Worm (Caenorhabditis elegans): ENCODE measurements around the gene pnn-1.

ce11 chrV:13020638-13021037 is 49.7 kb downstream of the pnn-1 start:
- TF ChIP-seq fkh-10 (GFP tag; optimal IDR thresholded peaks at IDR 0.05): no peak
- no peak for TF ChIP-seq pax-1 (tag; optimal IDR thresholded peaks at IDR 0.05)
- TF ChIP-seq hlh-13 (GFP tag; optimal IDR thresholded peaks at IDR 0.05): no peak
- no peak for TF ChIP-seq ceh-19 (GFP tag; optimal IDR thresholded peaks at IDR 0.05)
- no peak for TF ChIP-seq unc-3 (GFP tag; conservative IDR thresholded peaks at IDR 0.05)
- TF ChIP-seq unc-3 (tag; optimal IDR thresholded peaks at IDR 0.05): no peak
- no peak for TF ChIP-seq hlh-6 (tag; optimal IDR thresholded peaks at IDR 0.05)
- TF ChIP-seq che-1 (tag; optimal IDR thresholded peaks at IDR 0.05): no peak
- TF ChIP-seq ceh-9 (tag; optimal IDR thresholded peaks at IDR 0.05): no peak
- TF ChIP-seq ama-1 (optimal IDR thresholded peaks at IDR 0.05): no peak
- TF ChIP-seq ceh-24 (tag; optimal IDR thresholded peaks at IDR 0.05): no peak
- no peak for TF ChIP-seq pha-4 (tag; optimal IDR thresholded peaks at IDR 0.05)
- no peak for TF ChIP-seq ceh-18 (tag; optimal IDR thresholded peaks at IDR 0.05)
- TF ChIP-seq dmd-4 (tag; optimal IDR thresholded peaks at IDR 0.05; ENCODE audit: borderline replicate concordance): no peak
- TF ChIP-seq unc-55 (GFP tag; optimal IDR thresholded peaks at IDR 0.05): no peak
